Worm (Caenorhabditis elegans): ENCODE measurements around the gene H11E01.2.

The H11E01.2 gene

DNA sequence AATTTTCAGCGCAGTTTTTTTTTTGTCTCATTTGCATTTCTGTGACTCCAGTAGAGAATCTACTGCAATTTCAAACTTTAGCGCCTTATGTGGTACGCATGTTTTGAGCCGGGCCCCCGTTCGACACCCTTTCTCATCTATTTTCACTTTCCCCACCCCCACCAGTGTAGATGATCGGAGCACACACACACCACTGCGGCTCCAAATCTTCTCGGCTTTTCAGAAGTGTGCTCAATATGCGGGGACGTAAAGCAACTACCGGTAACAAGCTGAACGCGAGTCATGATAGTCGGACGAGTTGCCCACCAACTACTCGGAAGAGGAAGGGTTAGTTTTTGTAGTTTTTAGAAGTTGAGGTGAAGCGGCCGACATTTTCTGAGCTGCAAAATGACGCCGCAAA, 7.9 kb upstream of the H11E01.2 start:
- TF ChIP-seq snpc-1.3 (tag; optimal IDR thresholded peaks at IDR 0.05; ENCODE audit: insufficient read depth), result no peak
- no peak for TF ChIP-seq T26A5.8 (tag; optimal IDR thresholded peaks at IDR 0.05)
- TF ChIP-seq nhr-120 (GFP tag; IDR thresholded peaks at IDR 0.05), result no peak
- no peak for TF ChIP-seq C06A6.2 (GFP tag; conservative IDR thresholded peaks at IDR 0.05)
- TF ChIP-seq C17E4.6 (GFP tag; IDR thresholded peaks at IDR 0.05), result no peak
- no peak for TF ChIP-seq akir-1 (GFP tag; optimal IDR thresholded peaks at IDR 0.05)
- no peak for TF ChIP-seq ets-4 (GFP tag; optimal IDR thresholded peaks at IDR 0.05)
- no peak for TF ChIP-seq unc-62 (GFP tag; optimal IDR thresholded peaks at IDR 0.05)
- no peak for TF ChIP-seq lsl-1 (GFP tag; optimal IDR thresholded peaks at IDR 0.05)
- no peak for TF ChIP-seq ceh-40 (GFP tag; IDR thresholded peaks at IDR 0.05)

ce11 chrX:1613860-1614259, 7.0 kb upstream of the H11E01.2 start:
- TF ChIP-seq egrh-3 (GFP tag; IDR thresholded peaks at IDR 0.05), result peak; percentile 9; the same call in 1 of the 2 replicates
- TF ChIP-seq F39B2.1 (GFP tag; IDR thresholded peaks at IDR 0.05), result no peak
- no peak for TF ChIP-seq him-1 (tag; optimal IDR thresholded peaks at IDR 0.05)
- TF ChIP-seq zfh-2 (GFP tag; conservative IDR thresholded peaks at IDR 0.05), result peak; percentile 64
- no peak for TF ChIP-seq dpl-1 (GFP tag; optimal IDR thresholded peaks at IDR 0.05)
- no peak for TF ChIP-seq madf-6 (GFP tag; IDR thresholded peaks at IDR 0.05)
- TF ChIP-seq chd-7 (tag; optimal IDR thresholded peaks at IDR 0.05), result no peak
- TF ChIP-seq madf-3 (GFP tag; IDR thresholded peaks at IDR 0.05), result no peak
- TF ChIP-seq D2030.7 (GFP tag; IDR thresholded peaks at IDR 0.05), result no peak
- no peak for TF ChIP-seq ztf-22 (GFP tag; optimal IDR thresholded peaks at IDR 0.05)
- TF ChIP-seq F57A8.1 (GFP tag; optimal IDR thresholded peaks at IDR 0.05), result no peak
- no peak for TF ChIP-seq snpc-4 (GFP tag; optimal IDR thresholded peaks at IDR 0.05)
- TF ChIP-seq snpc-4 (tag; optimal IDR thresholded peaks at IDR 0.05), result no peak
- no peak for TF ChIP-seq nhr-90 (tag; optimal IDR thresholded peaks at IDR 0.05)
- no peak for TF ChIP-seq dox-1 (GFP tag; IDR thresholded peaks at IDR 0.05)
- no peak for TF ChIP-seq cebp-2 (GFP tag; IDR thresholded peaks at IDR 0.05)
- no peak for TF ChIP-seq snpc-1.1 (tag; optimal IDR thresholded peaks at IDR 0.05; ENCODE audit: insufficient read depth)
- TF ChIP-seq F37B4.10 (GFP tag; IDR thresholded peaks at IDR 0.05), result no peak
- no peak for TF ChIP-seq lag-1 (GFP tag; IDR thresholded peaks at IDR 0.05)

DNA sequence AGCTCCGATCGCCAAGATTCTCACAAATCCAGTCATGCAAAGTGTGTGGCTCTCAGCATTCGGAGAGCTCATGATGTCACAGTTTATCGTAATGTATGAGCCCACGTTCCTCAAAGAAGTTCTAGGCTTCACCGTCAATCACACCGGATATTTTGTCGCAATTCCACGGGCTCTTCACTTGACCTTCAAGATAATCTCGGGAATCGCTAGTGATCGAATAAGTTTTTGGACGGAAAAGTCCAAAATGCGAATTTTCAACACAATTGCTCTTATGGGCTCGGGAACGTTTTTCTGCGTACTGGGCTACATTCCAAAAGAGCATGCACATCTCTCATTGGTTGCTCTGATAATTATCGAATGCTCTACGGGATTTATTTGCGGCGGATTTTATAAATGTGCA, 2.2 kb downstream of the H11E01.2 start:
- TF ChIP-seq aptf-3 (GFP tag; IDR thresholded peaks at IDR 0.05), result no peak
- TF ChIP-seq D2030.7 (GFP tag; IDR thresholded peaks at IDR 0.05), result no peak
- no peak for TF ChIP-seq sptf-2 (GFP tag; optimal IDR thresholded peaks at IDR 0.05)
- no peak for TF ChIP-seq lsl-1 (GFP tag; optimal IDR thresholded peaks at IDR 0.05)
- no peak for TF ChIP-seq mxl-1 (tag; optimal IDR thresholded peaks at IDR 0.05)
- no peak for TF ChIP-seq B0261.1 (tag; optimal IDR thresholded peaks at IDR 0.05)

DNA sequence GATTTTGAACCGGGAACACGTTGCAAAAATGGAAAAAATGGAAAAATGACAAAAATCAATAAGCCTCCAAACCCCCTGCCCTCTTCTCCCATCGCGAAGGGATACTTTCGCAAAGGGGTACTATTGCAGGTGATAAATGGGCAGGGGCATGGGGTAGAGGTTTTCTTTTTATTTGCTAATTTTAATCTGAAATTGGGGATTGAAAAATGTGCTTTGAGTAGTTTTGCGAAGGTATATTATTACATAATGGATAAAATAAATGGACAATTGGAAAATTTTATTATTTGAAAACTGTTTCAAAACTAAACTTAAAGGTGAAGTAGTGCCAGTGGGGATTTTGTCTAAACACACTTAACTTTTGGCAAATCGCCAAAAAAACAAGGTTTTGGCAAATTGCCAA, 6.2 kb downstream of the H11E01.2 start:
- no peak for TF ChIP-seq attf-6 (GFP tag; IDR thresholded peaks at IDR 0.05)
- peak; percentile 94 for TF ChIP-seq pbrm-1 (GFP tag; IDR thresholded peaks at IDR 0.05)
- TF ChIP-seq attf-3 (GFP tag; conservative IDR thresholded peaks at IDR 0.05), result 0 out of 2 replicates have a peak, but pooled peaks have one; percentile 21
- TF ChIP-seq hlh-26 (GFP tag; conservative IDR thresholded peaks at IDR 0.05), result no peak
- TF ChIP-seq aptf-3 (GFP tag; IDR thresholded peaks at IDR 0.05), result no peak
- peak; percentile 86; the same call in 1 of the 2 replicates for TF ChIP-seq ztf-6 (GFP tag; IDR thresholded peaks at IDR 0.05)
- peak; percentile 93 for TF ChIP-seq C06A6.2 (GFP tag; conservative IDR thresholded peaks at IDR 0.05)
- TF ChIP-seq mcd-1 (GFP tag; IDR thresholded peaks at IDR 0.05), result peak; percentile 87
- peak; percentile 49 for TF ChIP-seq cebp-1 (GFP tag; IDR thresholded peaks at IDR 0.05)
- peak; percentile 97 for TF ChIP-seq cebp-1 (tag; optimal IDR thresholded peaks at IDR 0.05)
- peak; percentile 88; the same call in 1 of the 2 replicates for TF ChIP-seq egl-18 (GFP tag; IDR thresholded peaks at IDR 0.05)
- TF ChIP-seq hlh-12 (tag; optimal IDR thresholded peaks at IDR 0.05), result peak; percentile 65
- no peak for TF ChIP-seq snpc-1.1 (tag; optimal IDR thresholded peaks at IDR 0.05; ENCODE audit: insufficient read depth)
- peak; percentile 59 for TF ChIP-seq B0261.1 (tag; optimal IDR thresholded peaks at IDR 0.05)
- peak; percentile 99 for TF ChIP-seq K11D2.4 (GFP tag; IDR thresholded peaks at IDR 0.05)
- TF ChIP-seq lin-40 (tag; optimal IDR thresholded peaks at IDR 0.05), result peak; percentile 99
- no peak for TF ChIP-seq dpff-1 (tag; optimal IDR thresholded peaks at IDR 0.05)

All from whole organism, young adult.